Worm (Caenorhabditis elegans): ENCODE data around the gene R07G3.8.

R07G3.8 gene

ce11 chrII:7618212-7618611, 2.1 kb downstream of the R07G3.8 start:
- TF ChIP-seq ceh-6 (GFP tag; optimal IDR thresholded peaks at IDR 0.05) (no peak), hlh-13 (GFP tag; optimal IDR thresholded peaks at IDR 0.05) (no peak), ceh-18 (tag; optimal IDR thresholded peaks at IDR 0.05) (no peak), Y22D7AL.16 (tag; optimal IDR thresholded peaks at IDR 0.05) (no peak), npax-4 (tag; optimal IDR thresholded peaks at IDR 0.05) (no peak), ref-2 (tag; optimal IDR thresholded peaks at IDR 0.05) (no peak), ceh-48 (tag; optimal IDR thresholded peaks at IDR 0.05) (no peak), ceh-22 (tag; optimal IDR thresholded peaks at IDR 0.05) (no peak), ceh-9 (tag; optimal IDR thresholded peaks at IDR 0.05) (no peak), ceh-30 (tag; optimal IDR thresholded peaks at IDR 0.05) (no peak), pha-4 (tag; optimal IDR thresholded peaks at IDR 0.05) (no peak), pros-1 (tag; optimal IDR thresholded peaks at IDR 0.05) (no peak), sox-4 (tag; optimal IDR thresholded peaks at IDR 0.05) (no peak), ets-4 (tag; optimal IDR thresholded peaks at IDR 0.05) (no peak), tbx-7 (tag; optimal IDR thresholded peaks at IDR 0.05) (no peak), pag-3 (tag; optimal IDR thresholded peaks at IDR 0.05; ENCODE audit: borderline replicate concordance) (no peak), zip-5 (tag; optimal IDR thresholded peaks at IDR 0.05) (no peak)

- no peak for TF ChIP-seq npax-4 (tag; optimal IDR thresholded peaks at IDR 0.05)
These were observed 4.2 kb downstream of the R07G3.8 start, which contains the start of gene cdc-42 for ce11 chrII:7616141-7616540. Gene cdc-42 (plus strand): TSS chrII:7616452.

ce11 chrII:7615318-7615891, 4.9 kb downstream of the R07G3.8 start:
- peak; percentile 56 for TF ChIP-seq unc-42 (tag; optimal IDR thresholded peaks at IDR 0.05)
- no peak for TF ChIP-seq ceh-48 (tag; optimal IDR thresholded peaks at IDR 0.05)
- no peak for TF ChIP-seq lin-11 (tag; optimal IDR thresholded peaks at IDR 0.05)
- TF ChIP-seq nfya-1 (tag; optimal IDR thresholded peaks at IDR 0.05), result peak; percentile 5
- TF ChIP-seq ceh-19 (GFP tag; optimal IDR thresholded peaks at IDR 0.05), result no peak
- no peak for TF ChIP-seq sox-4 (tag; optimal IDR thresholded peaks at IDR 0.05)
- peak; percentile 6 for TF ChIP-seq ceh-31 (tag; optimal IDR thresholded peaks at IDR 0.05)
- no peak for TF ChIP-seq pha-2 (tag; optimal IDR thresholded peaks at IDR 0.05)
- no peak for TF ChIP-seq ttx-3 (tag; optimal IDR thresholded peaks at IDR 0.05)
- peak; percentile 30 for TF ChIP-seq ref-2 (tag; optimal IDR thresholded peaks at IDR 0.05)

ce11 chrII:7614334-7614733, 6.0 kb downstream of the R07G3.8 start:
- TF ChIP-seq ceh-18 (tag; optimal IDR thresholded peaks at IDR 0.05) (peak; percentile 2), sox-4 (tag; optimal IDR thresholded peaks at IDR 0.05) (no peak), unc-42 (tag; optimal IDR thresholded peaks at IDR 0.05) (no peak)

ce11 chrII:7613241-7613782, 7.0 kb downstream of the R07G3.8 start, which contains the start of the genes oig-4 and R07G3.7:
Gene oig-4 (plus strand): TSS chrII:7613541.
Gene R07G3.7 (minus strand): TSS chrII:7613732.
- TF ChIP-seq ceh-24 (tag; optimal IDR thresholded peaks at IDR 0.05) (no peak), nhr-11 (tag; optimal IDR thresholded peaks at IDR 0.05) (no peak), ets-4 (tag; optimal IDR thresholded peaks at IDR 0.05) (no peak), pha-4 (tag; optimal IDR thresholded peaks at IDR 0.05) (no peak), pqm-1 (tag; optimal IDR thresholded peaks at IDR 0.05) (no peak), odd-2 (tag; optimal IDR thresholded peaks at IDR 0.05) (no peak)

ce11 chrII:7607953-7608352, 12.4 kb downstream of the R07G3.8 start, which contains the start of gene lips-17:
Gene lips-17 (plus strand): TSS chrII:7608253.
- TF ChIP-seq unc-86 (tag; optimal IDR thresholded peaks at IDR 0.05) (no peak), pha-4 (tag; optimal IDR thresholded peaks at IDR 0.05) (no peak), tbx-7 (tag; optimal IDR thresholded peaks at IDR 0.05) (no peak), rnt-1 (tag; optimal IDR thresholded peaks at IDR 0.05) (no peak), elt-4 (tag; optimal IDR thresholded peaks at IDR 0.05) (no peak), zip-5 (tag; optimal IDR thresholded peaks at IDR 0.05) (no peak), tbx-2 (tag; optimal IDR thresholded peaks at IDR 0.05) (no peak), sdc-2 (tag; optimal IDR thresholded peaks at IDR 0.05) (no peak), fkh-6 (tag; optimal IDR thresholded peaks at IDR 0.05) (no peak), ets-4 (tag; optimal IDR thresholded peaks at IDR 0.05) (no peak), nhr-232 (tag; optimal IDR thresholded peaks at IDR 0.05) (no peak), T23F11.4 (GFP tag; optimal IDR thresholded peaks at IDR 0.05) (no peak), mec-3 (tag; optimal IDR thresholded peaks at IDR 0.05; ENCODE audit: borderline replicate concordance) (no peak)
